Worm (Caenorhabditis elegans) whole organism, young adult: ENCODE data around the gene vha-1.

Source experiments
- C17E4.6 ChIP-seq: fragments of 200-800 bp; sonication (Bioruptor generic); IDR thresholded peaks from 2 replicates; pipeline ENCODE4 v1.3.6; 2022; ENCODE audit warnings: missing genetic modification reagents, missing genetic modification characterization, missing compliant biosample characterization
- F10E7.11 ChIP-seq: sonication (generic microtip); optimal IDR thresholded peaks from 2 replicates; lab custom pipeline; 2017; ENCODE audit warnings: mild to moderate bottlenecking, missing genetic modification characterization, moderate library complexity, missing compliant biosample characterization
- F22D6.2 ChIP-seq: sonication (generic microtip); optimal IDR thresholded peaks from 2 replicates; lab custom pipeline; 2016; ENCODE audit warnings: mild to moderate bottlenecking, missing genetic modification characterization, missing compliant biosample characterization
- F23B12.7 ChIP-seq: sonication (generic microtip); optimal IDR thresholded peaks from 2 replicates; lab custom pipeline; 2017; ENCODE audit warnings: missing genetic modification characterization, mild to moderate bottlenecking, missing compliant biosample characterization, antibody characterized with exemption, moderate library complexity; ENCODE audit not compliant: insufficient read depth
- F33H1.4 ChIP-seq: fragments of 200-800 bp; sonication (Bioruptor generic); IDR thresholded peaks from 2 replicates; pipeline ENCODE4 v1.3.6; 2022; ENCODE audit warnings: missing genetic modification reagents, missing genetic modification characterization, missing compliant biosample characterization
- F37B4.10 ChIP-seq: fragments of 200-800 bp; sonication (Bioruptor generic); IDR thresholded peaks from 2 replicates; pipeline ENCODE4 v1.3.6; 2022; ENCODE audit warnings: missing genetic modification characterization, missing compliant biosample characterization
- F49E8.2 ChIP-seq: sonication (generic microtip); optimal IDR thresholded peaks from 3 replicates; lab custom pipeline; 2017; ENCODE audit warnings: missing genetic modification characterization, mild to moderate bottlenecking, missing compliant biosample characterization, antibody characterized with exemption, moderate library complexity; ENCODE audit not compliant: insufficient read depth
- F57C9.4 ChIP-seq: sonication (generic microtip); optimal IDR thresholded peaks from 2 replicates; lab custom pipeline; 2017; ENCODE audit warnings: mild to moderate bottlenecking, missing genetic modification characterization, missing compliant biosample characterization
- K12H6.12 ChIP-seq: fragments of 200-800 bp; sonication (Bioruptor generic); optimal IDR thresholded peaks from 2 replicates; lab custom pipeline; 2018; ENCODE audit warnings: mild to moderate bottlenecking, missing genetic modification characterization, missing compliant biosample characterization
- T07F8.4 ChIP-seq: sonication (generic microtip); optimal IDR thresholded peaks from 2 replicates; lab custom pipeline; 2016; ENCODE audit warnings: mild to moderate bottlenecking, missing genetic modification characterization, moderate library complexity, missing compliant biosample characterization
- Y67H2A.10 ChIP-seq: fragments of 200-800 bp; sonication (Bioruptor generic); conservative IDR thresholded peaks from 2 replicates; pipeline ENCODE4 v1.3.6; 2022; ENCODE audit warnings: missing genetic modification reagents, missing genetic modification characterization, missing compliant biosample characterization
- ama-1 ChIP-seq, 3 experiments: fragments of 150-350 bp in 1 of 3; sonication (generic microtip) in 2 of 3; optimal IDR thresholded peaks; 2 replicates each; lab custom pipeline; 2014 to 2018; ENCODE audit warnings: missing biosample characterization in 2 of 3, missing genetic modification characterization in 2 of 3, missing genetic modification reagents in 2 of 3
- attf-5 ChIP-seq: fragments of 200-800 bp; sonication (Bioruptor generic); optimal IDR thresholded peaks from 2 replicates; lab custom pipeline; 2018; ENCODE audit warnings: mild to moderate bottlenecking, missing genetic modification characterization, missing compliant biosample characterization
- ceh-27 ChIP-seq: fragments of 200-800 bp; sonication (Bioruptor generic); optimal IDR thresholded peaks from 2 replicates; lab custom pipeline; 2018; ENCODE audit warnings: mild to moderate bottlenecking, missing genetic modification characterization, moderate library complexity, missing compliant biosample characterization
- ceh-79 ChIP-seq: sonication (generic microtip); optimal IDR thresholded peaks from 2 replicates; lab custom pipeline; 2017; ENCODE audit warnings: mild to moderate bottlenecking, missing genetic modification characterization, missing compliant biosample characterization
- dox-1 ChIP-seq: fragments of 200-800 bp; sonication (Bioruptor generic); IDR thresholded peaks from 2 replicates; pipeline ENCODE4 v1.3.6; 2022; ENCODE audit warnings: missing genetic modification reagents, missing genetic modification characterization, missing compliant biosample characterization
- dpl-1 ChIP-seq: fragments of 150-350 bp; optimal IDR thresholded peaks from 2 replicates; lab custom pipeline; 2014; ENCODE audit warnings: missing biosample characterization, missing genetic modification reagents, missing genetic modification characterization
- efl-1 ChIP-seq: fragments of 150-350 bp; optimal IDR thresholded peaks from 2 replicates; lab custom pipeline; 2014; ENCODE audit warnings: missing biosample characterization, missing genetic modification reagents, missing genetic modification characterization
- ekl-4 ChIP-seq: fragments of 200-800 bp; sonication (Bioruptor generic); IDR thresholded peaks from 2 replicates; pipeline ENCODE4 v1.3.6; 2022; ENCODE audit warnings: missing genetic modification reagents, missing genetic modification characterization, missing compliant biosample characterization
- gei-17 ChIP-seq: fragments of 200-800 bp; sonication (Bioruptor generic); optimal IDR thresholded peaks from 2 replicates; lab custom pipeline; 2018; ENCODE audit warnings: mild to moderate bottlenecking, missing genetic modification characterization, missing compliant biosample characterization
- hlh-12 ChIP-seq: sonication (generic microtip); optimal IDR thresholded peaks from 2 replicates; lab custom pipeline; 2016; ENCODE audit warnings: missing genetic modification characterization, missing compliant biosample characterization
- hlh-26 ChIP-seq: fragments of 200-800 bp; sonication (Bioruptor generic); conservative IDR thresholded peaks from 2 replicates; pipeline ENCODE4 v1.3.6; 2022; ENCODE audit warnings: missing genetic modification reagents, missing genetic modification characterization, missing compliant biosample characterization
- hmg-1.2 ChIP-seq: fragments of 200-800 bp; sonication (Bioruptor generic); IDR thresholded peaks from 2 replicates; pipeline ENCODE4 v1.3.6; 2022; ENCODE audit warnings: missing genetic modification reagents, missing genetic modification characterization, missing compliant biosample characterization
- hmg-20 ChIP-seq: fragments of 200-800 bp; sonication (Bioruptor generic); IDR thresholded peaks from 2 replicates; pipeline ENCODE4 v1.3.6; 2022; ENCODE audit warnings: missing genetic modification reagents, missing genetic modification characterization, missing compliant biosample characterization
- lag-1 ChIP-seq: fragments of 200-800 bp; sonication (Bioruptor generic); IDR thresholded peaks from 2 replicates; pipeline ENCODE4 v1.3.6; 2022; ENCODE audit warnings: missing genetic modification reagents, missing genetic modification characterization, missing compliant biosample characterization
- let-607 ChIP-seq, 2 experiments: fragments of 200-800 bp in 1 of 2; sonication (Bioruptor generic) in 1 of 2; sonication (generic microtip) in 1 of 2; optimal IDR thresholded peaks; 2 replicates each; lab custom pipeline; 2016 to 2018; ENCODE audit warnings: mild to moderate bottlenecking in 2 of 2, missing compliant biosample characterization in 2 of 2, missing genetic modification characterization in 2 of 2, moderate library complexity in 2 of 2, missing genotype in 1 of 2
- lin-54 ChIP-seq: fragments of 200-800 bp; sonication (Bioruptor generic); optimal IDR thresholded peaks from 2 replicates; lab custom pipeline; 2018; ENCODE audit warnings: mild to moderate bottlenecking, missing genetic modification characterization, missing compliant biosample characterization
- lsl-1 ChIP-seq: fragments of 200-800 bp; sonication (Bioruptor generic); optimal IDR thresholded peaks from 2 replicates; lab custom pipeline; 2018; ENCODE audit warnings: mild to moderate bottlenecking, missing genetic modification characterization, moderate library complexity, missing compliant biosample characterization
- madf-6 ChIP-seq: fragments of 200-800 bp; sonication (Bioruptor generic); IDR thresholded peaks from 2 replicates; pipeline ENCODE4 v1.3.6; 2022; ENCODE audit warnings: missing genetic modification reagents, missing genetic modification characterization, missing compliant biosample characterization
- madf-8 ChIP-seq: fragments of 200-800 bp; sonication (Bioruptor generic); conservative IDR thresholded peaks from 2 replicates; pipeline ENCODE4 v1.3.6; 2022; ENCODE audit warnings: missing genetic modification reagents, missing genetic modification characterization, missing compliant biosample characterization
- mcd-1 ChIP-seq: fragments of 200-800 bp; sonication (Bioruptor generic); IDR thresholded peaks from 2 replicates; pipeline ENCODE4 v1.3.6; 2022; ENCODE audit warnings: missing genetic modification reagents, missing genetic modification characterization, missing compliant biosample characterization
- mel-28 ChIP-seq: sonication (generic microtip); optimal IDR thresholded peaks from 2 replicates; lab custom pipeline; 2016; ENCODE audit warnings: borderline replicate concordance, mild to moderate bottlenecking, missing genetic modification characterization, missing compliant biosample characterization
- nhr-179 ChIP-seq: sonication (generic microtip); optimal IDR thresholded peaks from 2 replicates; lab custom pipeline; 2016; ENCODE audit warnings: mild to moderate bottlenecking, missing genetic modification characterization, missing compliant biosample characterization
- nhr-80 ChIP-seq: sonication (generic microtip); optimal IDR thresholded peaks from 2 replicates; lab custom pipeline; 2016; ENCODE audit warnings: missing genetic modification characterization, missing compliant biosample characterization
- nhr-90 ChIP-seq: sonication (generic microtip); optimal IDR thresholded peaks from 2 replicates; lab custom pipeline; 2016; ENCODE audit warnings: missing genotype, mild to moderate bottlenecking, missing genetic modification characterization, missing compliant biosample characterization
- pbrm-1 ChIP-seq: fragments of 200-800 bp; sonication (Bioruptor generic); IDR thresholded peaks from 2 replicates; pipeline ENCODE4 v1.3.6; 2022; ENCODE audit warnings: missing genetic modification reagents, missing genetic modification characterization, missing compliant biosample characterization
- rcor-1 ChIP-seq: fragments of 200-800 bp; sonication (Bioruptor generic); IDR thresholded peaks from 2 replicates; pipeline ENCODE4 v1.3.6; 2022; ENCODE audit warnings: missing genetic modification reagents, missing genetic modification characterization, missing compliant biosample characterization
- sea-2 ChIP-seq: fragments of 200-800 bp; sonication (Bioruptor generic); IDR thresholded peaks from 2 replicates; pipeline ENCODE4 v1.3.6; 2022; ENCODE audit warnings: missing genetic modification characterization, missing compliant biosample characterization
- snpc-1.3 ChIP-seq: sonication (generic microtip); optimal IDR thresholded peaks from 2 replicates; lab custom pipeline; 2017; ENCODE audit warnings: missing genetic modification characterization, mild to moderate bottlenecking, missing compliant biosample characterization, antibody characterized with exemption, moderate library complexity, missing genotype, missing genetic modification reagents; ENCODE audit not compliant: insufficient read depth
- snpc-3.4 ChIP-seq: sonication (generic microtip); optimal IDR thresholded peaks from 2 replicates; lab custom pipeline; 2017; ENCODE audit warnings: missing genetic modification characterization, mild to moderate bottlenecking, missing compliant biosample characterization, antibody characterized with exemption, moderate library complexity, missing genotype, missing genetic modification reagents
- sptf-2 ChIP-seq: fragments of 200-800 bp; sonication (Bioruptor generic); optimal IDR thresholded peaks from 2 replicates; lab custom pipeline; 2018; ENCODE audit warnings: mild to moderate bottlenecking, missing genetic modification characterization, missing compliant biosample characterization
- tbp1 ChIP-seq: fragments of 200-800 bp; sonication (Bioruptor generic); optimal IDR thresholded peaks from 2 replicates; lab custom pipeline; 2018; ENCODE audit warnings: mild to moderate bottlenecking, missing genetic modification characterization, missing compliant biosample characterization
- tbx-9 ChIP-seq: sonication (generic microtip); optimal IDR thresholded peaks from 2 replicates; lab custom pipeline; 2016; ENCODE audit warnings: borderline replicate concordance, missing genetic modification characterization, inconsistent platforms, missing compliant biosample characterization
- xnd-1 ChIP-seq: sonication (generic microtip); optimal IDR thresholded peaks from 2 replicates; lab custom pipeline; 2016; ENCODE audit warnings: missing genotype, missing genetic modification reagents, missing genetic modification characterization, missing compliant biosample characterization
- zfh-2 ChIP-seq: fragments of 200-800 bp; sonication (Bioruptor generic); conservative IDR thresholded peaks from 2 replicates; pipeline ENCODE4 v1.3.6; 2022; ENCODE audit warnings: missing genetic modification reagents, missing genetic modification characterization, missing compliant biosample characterization
- ztf-26 ChIP-seq: sonication (generic microtip); optimal IDR thresholded peaks from 2 replicates; lab custom pipeline; 2017; ENCODE audit warnings: missing genetic modification characterization, missing compliant biosample characterization
- ztf-3 ChIP-seq: fragments of 200-800 bp; sonication (Bioruptor generic); optimal IDR thresholded peaks from 2 replicates; lab custom pipeline; 2018; ENCODE audit warnings: mild to moderate bottlenecking, missing genetic modification characterization, missing compliant biosample characterization

Gene vha-1

ce11 chrIII:9817894-9818293 lies 36.8 kb downstream of the vha-1 start:
- TF ChIP-seq lin-54 (GFP tag; lab: Kevin White, UChicago) (peak; percentile 45), ceh-79 (no peak), efl-1 (peak; percentile 35), ekl-4 (GFP tag; lab: Robert Waterston, UW) (no peak), F10E7.11 (tag; lab: Kevin White, UChicago) (no peak), hlh-12 (tag; lab: Kevin White, UChicago) (no peak), zfh-2 (GFP tag; lab: Robert Waterston, UW) (no peak), F57C9.4 (tag; lab: Kevin White, UChicago) (no peak), nhr-179 (tag; lab: Kevin White, UChicago) (no peak), snpc-1.3 (tag; lab: Kevin White, UChicago) (no peak), C17E4.6 (GFP tag; lab: Robert Waterston, UW) (no peak), sptf-2 (GFP tag; lab: Kevin White, UChicago) (no peak), tbp1 (GFP tag; lab: Kevin White, UChicago) (no peak), F33H1.4 (GFP tag; lab: Robert Waterston, UW) (peak; percentile 31), madf-8 (GFP tag; lab: Robert Waterston, UW) (0 out of 2 replicates have a peak, but pooled peaks have one; percentile 24), lag-1 (GFP tag; lab: Robert Waterston, UW) (no peak), F49E8.2 (tag; lab: Kevin White, UChicago) (peak; percentile 26), madf-6 (GFP tag; lab: Robert Waterston, UW) (peak; percentile 60), dox-1 (peak; percentile 30; the same call in 1 of the 2 replicates), F37B4.10 (GFP tag; lab: Robert Waterston, UW) (no peak), nhr-90 (tag; lab: Kevin White, UChicago) (no peak), ztf-3 (no peak), F22D6.2 (no peak), hlh-26 (GFP tag; lab: Robert Waterston, UW) (no peak), mel-28 (no peak), snpc-3.4 (tag; lab: Kevin White, UChicago) (peak; percentile 1), xnd-1 (tag; lab: Kevin White, UChicago) (no peak), T07F8.4 (tag; lab: Kevin White, UChicago) (no peak), lsl-1 (GFP tag; lab: Kevin White, UChicago) (peak; percentile 93), hmg-20 (GFP tag; lab: Robert Waterston, UW) (no peak), tbx-9 (tag; lab: Kevin White, UChicago) (no peak), gei-17 (GFP tag; lab: Kevin White, UChicago) (no peak)

- TF ChIP-seq attf-5 (GFP tag; lab: Kevin White, UChicago): peak; percentile 88
- 0 out of 2 replicates have a peak, but pooled peaks have one; percentile 12 for TF ChIP-seq pbrm-1
- TF ChIP-seq madf-8 (GFP tag; lab: Robert Waterston, UW): no peak
- peak; percentile 0 for TF ChIP-seq dpl-1
- TF ChIP-seq K12H6.12 (tag; lab: Kevin White, UChicago): peak; percentile 56
- TF ChIP-seq F10E7.11 (tag; lab: Kevin White, UChicago): no peak
- TF ChIP-seq ceh-27 (GFP tag; lab: Kevin White, UChicago): peak; percentile 49
- TF ChIP-seq Y67H2A.10: no peak
- peak; percentile 44 for TF ChIP-seq nhr-80 (tag; lab: Kevin White, UChicago)
- peak; percentile 46; the same call in 1 of the 2 replicates for TF ChIP-seq hmg-1.2
- TF ChIP-seq sea-2 (GFP tag; lab: Robert Waterston, UW): no peak
- TF ChIP-seq mcd-1 (GFP tag; lab: Robert Waterston, UW): peak; percentile 46; the same call in 1 of the 2 replicates
- peak; percentile 22 for TF ChIP-seq ama-1 (optimal IDR thresholded peaks at IDR 0.05; lab: Kevin White, UChicago)
- TF ChIP-seq ama-1 (GFP tag; optimal IDR thresholded peaks at IDR 0.05; lab: Kevin White, UChicago): no peak
- TF ChIP-seq zfh-2 (GFP tag; lab: Robert Waterston, UW): peak; percentile 83
- TF ChIP-seq F23B12.7 (tag; lab: Kevin White, UChicago): peak; percentile 41
- TF ChIP-seq snpc-3.4 (tag; lab: Kevin White, UChicago): no peak
- peak; percentile 39 to 46 for TF ChIP-seq let-607 (tag; optimal IDR thresholded peaks at IDR 0.05; lab: Kevin White, UChicago)
- no peak for TF ChIP-seq snpc-1.3 (tag; lab: Kevin White, UChicago)
- TF ChIP-seq rcor-1 (GFP tag; lab: Robert Waterston, UW): peak; percentile 43; the same call in 1 of the 2 replicates
- TF ChIP-seq ztf-26 (tag; lab: Kevin White, UChicago): peak; percentile 4
These were observed 37.7 kb downstream of the vha-1 start, which contains the start of gene panl-3 for ce11 chrIII:9818763-9819162. panl-3 (plus strand) TSS chrIII:9819056.
